Worm (Caenorhabditis elegans) whole organism, late embryonic: ENCODE results near the gene Y46G5A.22.

Experiments
- C38D4.7 ChIP-seq: fragments of 200-800 bp; sonication (Bioruptor generic); optimal IDR thresholded peaks from 2 replicates; lab custom pipeline; 2018; ENCODE audit warnings: mild to moderate bottlenecking, missing genetic modification characterization, moderate library complexity, missing compliant biosample characterization
- F13H6.1 ChIP-seq: sonication (generic microtip); optimal IDR thresholded peaks from 2 replicates; lab custom pipeline; 2016; ENCODE audit warnings: missing genetic modification characterization, missing compliant biosample characterization
- ama-1 ChIP-seq: fragments of 150-350 bp; optimal IDR thresholded peaks from 2 replicates; lab custom pipeline; 2014
- ceh-2 ChIP-seq: sonication (generic microtip); optimal IDR thresholded peaks from 2 replicates; lab custom pipeline; 2016; ENCODE audit warnings: missing genotype, missing genetic modification characterization, missing compliant biosample characterization
- ceh-24 ChIP-seq: sonication (generic microtip); optimal IDR thresholded peaks from 2 replicates; lab custom pipeline; 2016; ENCODE audit warnings: mild to moderate bottlenecking, missing genetic modification characterization, missing compliant biosample characterization
- ceh-31 ChIP-seq: sonication (generic microtip); optimal IDR thresholded peaks from 2 replicates; lab custom pipeline; 2016; ENCODE audit warnings: missing genetic modification characterization, missing compliant biosample characterization
- ceh-34 ChIP-seq: sonication (generic microtip); optimal IDR thresholded peaks from 2 replicates; lab custom pipeline; 2016; ENCODE audit warnings: mild to moderate bottlenecking, missing genetic modification characterization, missing compliant biosample characterization
- ceh-9 ChIP-seq: sonication (generic microtip); optimal IDR thresholded peaks from 2 replicates; lab custom pipeline; 2016; ENCODE audit warnings: mild to moderate bottlenecking, missing genetic modification characterization, inconsistent platforms, missing compliant biosample characterization
- che-1 ChIP-seq: sonication (generic microtip); optimal IDR thresholded peaks from 2 replicates; lab custom pipeline; 2016; ENCODE audit warnings: mild to moderate bottlenecking, missing genetic modification characterization, missing compliant biosample characterization
- eyg-1 ChIP-seq: sonication (generic microtip); optimal IDR thresholded peaks from 2 replicates; lab custom pipeline; 2016; ENCODE audit warnings: missing genotype, missing genetic modification characterization, missing compliant biosample characterization
- fkh-10 ChIP-seq: fragments of 150-350 bp; optimal IDR thresholded peaks from 2 replicates; lab custom pipeline; 2014; ENCODE audit warnings: missing biosample characterization, missing genetic modification reagents, missing genetic modification characterization
- fkh-6 ChIP-seq: sonication (generic microtip); optimal IDR thresholded peaks from 2 replicates; lab custom pipeline; 2016; ENCODE audit warnings: missing genetic modification characterization, missing compliant biosample characterization
- gmeb-2 ChIP-seq: sonication (generic microtip); optimal IDR thresholded peaks from 2 replicates; lab custom pipeline; 2016; ENCODE audit warnings: missing genetic modification characterization, inconsistent platforms, missing compliant biosample characterization
- hlh-13 ChIP-seq: fragments of 200-800 bp; sonication (Bioruptor generic); optimal IDR thresholded peaks from 2 replicates; lab custom pipeline; 2018; ENCODE audit warnings: mild to moderate bottlenecking, missing genetic modification characterization, missing compliant biosample characterization
- hlh-15 ChIP-seq: sonication (generic microtip); optimal IDR thresholded peaks from 2 replicates; lab custom pipeline; 2016; ENCODE audit warnings: missing genetic modification characterization, missing compliant biosample characterization
- lim-6 ChIP-seq: sonication (generic microtip); optimal IDR thresholded peaks from 2 replicates; lab custom pipeline; 2016; ENCODE audit warnings: missing genetic modification characterization, missing compliant biosample characterization
- lin-11 ChIP-seq: fragments of 200-800 bp; sonication (Bioruptor generic); optimal IDR thresholded peaks from 2 replicates; lab custom pipeline; 2018; ENCODE audit warnings: mild to moderate bottlenecking, missing genetic modification characterization, missing compliant biosample characterization
- mec-3 ChIP-seq: sonication (generic microtip); optimal IDR thresholded peaks from 2 replicates; lab custom pipeline; 2016; ENCODE audit warnings: borderline replicate concordance, missing genetic modification characterization, missing compliant biosample characterization
- nfya-1 ChIP-seq: sonication (generic microtip); optimal IDR thresholded peaks from 2 replicates; lab custom pipeline; 2017; ENCODE audit warnings: missing genetic modification characterization, mild to moderate bottlenecking, missing compliant biosample characterization, antibody characterized with exemption, moderate library complexity
- nhr-11 ChIP-seq: fragments of 150-350 bp; optimal IDR thresholded peaks from 2 replicates; lab custom pipeline; 2014; ENCODE audit warnings: missing biosample characterization, missing genetic modification characterization
- nhr-232 ChIP-seq: sonication (generic microtip); optimal IDR thresholded peaks from 2 replicates; lab custom pipeline; 2016; ENCODE audit warnings: missing genetic modification characterization, missing compliant biosample characterization
- odd-2 ChIP-seq: sonication (generic microtip); optimal IDR thresholded peaks from 2 replicates; lab custom pipeline; 2017; ENCODE audit warnings: antibody characterized with exemption, mild to moderate bottlenecking, missing genetic modification characterization, missing compliant biosample characterization
- pag-3 ChIP-seq: sonication (generic microtip); optimal IDR thresholded peaks from 2 replicates; lab custom pipeline; 2016; ENCODE audit warnings: missing compliant biosample characterization, missing genetic modification characterization, borderline replicate concordance
- pax-1 ChIP-seq: fragments of 150-350 bp; optimal IDR thresholded peaks from 2 replicates; lab custom pipeline; 2014; ENCODE audit warnings: missing biosample characterization, missing genetic modification characterization
- pha-2 ChIP-seq: sonication (generic microtip); optimal IDR thresholded peaks from 2 replicates; lab custom pipeline; 2017; ENCODE audit warnings: mild to moderate bottlenecking, missing genetic modification characterization, missing compliant biosample characterization
- pha-4 ChIP-seq: fragments of 150-350 bp; optimal IDR thresholded peaks from 2 replicates; lab custom pipeline; 2018; ENCODE audit warnings: missing biosample characterization, missing genetic modification reagents, missing genetic modification characterization
- pqm-1 ChIP-seq: sonication (generic microtip); optimal IDR thresholded peaks from 2 replicates; lab custom pipeline; 2016; ENCODE audit warnings: missing genetic modification characterization, missing compliant biosample characterization
- ref-2 ChIP-seq: sonication (generic microtip); optimal IDR thresholded peaks from 2 replicates; lab custom pipeline; 2016; ENCODE audit warnings: missing genetic modification characterization, missing compliant biosample characterization
- rnt-1 ChIP-seq: sonication (generic microtip); optimal IDR thresholded peaks from 2 replicates; lab custom pipeline; 2016; ENCODE audit warnings: missing genetic modification characterization, missing compliant biosample characterization
- sdc-2 ChIP-seq: sonication (generic microtip); optimal IDR thresholded peaks from 2 replicates; lab custom pipeline; 2016; ENCODE audit warnings: missing genotype, missing genetic modification characterization, missing compliant biosample characterization
- sox-4 ChIP-seq: sonication (generic microtip); optimal IDR thresholded peaks from 2 replicates; lab custom pipeline; 2017; ENCODE audit warnings: mild to moderate bottlenecking, missing genetic modification characterization, inconsistent platforms, missing compliant biosample characterization
- unc-3 ChIP-seq, 2 experiments: fragments of 200-800 bp in 1 of 2; sonication (Bioruptor generic) in 1 of 2; sonication (generic microtip) in 1 of 2; conservative IDR thresholded peaks in 1 of 2; optimal IDR thresholded peaks in 1 of 2; 2 replicates each; pipeline versions ENCODE4 v1.3.6 to Lab custom; 2016 to 2022; ENCODE audit warnings: missing compliant biosample characterization in 2 of 2, missing genetic modification characterization in 2 of 2, missing genetic modification reagents in 1 of 2
- unc-42 ChIP-seq: sonication (generic microtip); optimal IDR thresholded peaks from 2 replicates; lab custom pipeline; 2016; ENCODE audit warnings: missing genotype, missing genetic modification characterization, missing compliant biosample characterization
- unc-55 ChIP-seq: sonication (generic microtip); optimal IDR thresholded peaks from 2 replicates; lab custom pipeline; 2017; ENCODE audit warnings: missing biosample characterization, missing genetic modification reagents, missing genetic modification characterization
- unc-86 ChIP-seq: sonication (generic microtip); optimal IDR thresholded peaks from 2 replicates; lab custom pipeline; 2016; ENCODE audit warnings: missing genetic modification characterization, missing compliant biosample characterization
- ztf-16 ChIP-seq: sonication (generic microtip); optimal IDR thresholded peaks from 2 replicates; lab custom pipeline; 2017; ENCODE audit warnings: missing genetic modification characterization, missing compliant biosample characterization

Gene Y46G5A.22

ce11 chrII:12818488-12818887 is at the start of gene Y46G5A.22:
Gene Y46G5A.22 (minus strand): TSS chrII:12818588.
- no peak for TF ChIP-seq unc-86 (tag; lab: Kevin White, UChicago)
- no peak for TF ChIP-seq nhr-11 (tag; lab: Kevin White, UChicago)
- TF ChIP-seq gmeb-2, result no peak
- TF ChIP-seq ztf-16 (tag; lab: Kevin White, UChicago), result no peak
- TF ChIP-seq ceh-31 (tag; lab: Kevin White, UChicago), result no peak
- no peak for TF ChIP-seq ceh-34 (tag; lab: Kevin White, UChicago)
- TF ChIP-seq pag-3 (tag; lab: Kevin White, UChicago), result no peak
- TF ChIP-seq ceh-24 (tag; lab: Kevin White, UChicago), result no peak
- no peak for TF ChIP-seq C38D4.7 (GFP tag; lab: Kevin White, UChicago)

- TF ChIP-seq ceh-9 (tag; lab: Kevin White, UChicago) (no peak), lin-11 (tag; lab: Kevin White, UChicago) (no peak), pha-4 (tag; lab: Kevin White, UChicago) (no peak), nfya-1 (tag; lab: Kevin White, UChicago) (no peak), pha-2 (tag; lab: Kevin White, UChicago) (no peak), unc-55 (GFP tag; lab: Kevin White, UChicago) (no peak), unc-3 (GFP tag; conservative IDR thresholded peaks at IDR 0.05; lab: Robert Waterston, UW) (no peak), unc-3 (tag; optimal IDR thresholded peaks at IDR 0.05; lab: Kevin White, UChicago) (no peak), mec-3 (tag; lab: Kevin White, UChicago) (no peak), hlh-15 (no peak), ref-2 (no peak), ceh-2 (tag; lab: Kevin White, UChicago) (no peak), pqm-1 (tag; lab: Kevin White, UChicago) (no peak), sdc-2 (tag; lab: Kevin White, UChicago) (no peak), pax-1 (no peak), unc-42 (tag; lab: Kevin White, UChicago) (no peak), sox-4 (tag; lab: Kevin White, UChicago) (no peak), odd-2 (tag; lab: Kevin White, UChicago) (no peak), pag-3 (tag; lab: Kevin White, UChicago) (no peak), rnt-1 (tag; lab: Kevin White, UChicago) (no peak), F13H6.1 (tag; lab: Kevin White, UChicago) (no peak)
Observed at ce11 chrII:12866079-12866478, 47.7 kb upstream of the Y46G5A.22 start.

- TF ChIP-seq unc-42 (tag; lab: Kevin White, UChicago) (no peak), fkh-10 (no peak), eyg-1 (no peak), ceh-9 (tag; lab: Kevin White, UChicago) (no peak), nhr-232 (no peak)
- TF ChIP-seq, all 69 proteins: peak for 0
Observed at ce11 chrII:12865604-12866003, 47.2 kb upstream of the Y46G5A.22 start, which contains the start of gene snf-5. Gene snf-5 (minus strand): TSS chrII:12865785.

- no peak for TF ChIP-seq hlh-13 (GFP tag; lab: Kevin White, UChicago)
- no peak for TF ChIP-seq unc-55 (GFP tag; lab: Kevin White, UChicago)
- TF ChIP-seq ceh-31 (tag; lab: Kevin White, UChicago), result no peak
- no peak for TF ChIP-seq ama-1 (lab: Kevin White, UChicago)
- no peak for TF ChIP-seq hlh-15
- TF ChIP-seq ceh-2 (tag; lab: Kevin White, UChicago), result no peak
- no peak for TF ChIP-seq fkh-6
- no peak for TF ChIP-seq rnt-1 (tag; lab: Kevin White, UChicago)
- no peak for TF ChIP-seq che-1
- no peak for TF ChIP-seq gmeb-2
- no peak for TF ChIP-seq unc-86 (tag; lab: Kevin White, UChicago)
- TF ChIP-seq lim-6, result no peak
Observed at ce11 chrII:12855900-12856299, 37.5 kb upstream of the Y46G5A.22 start, which contains the start of gene Y46G5A.29. Gene Y46G5A.29 (plus strand): TSS chrII:12856200.
